Fruit fly (Drosophila melanogaster) whole organism, wandering third instar larva: ENCODE results near the gene Aladin.

Experiments used
- Abd-B ChIP-seq: fragments of >200 bp; optimal IDR thresholded peaks from 2 replicates; lab custom pipeline; 2017; ENCODE audit warnings: missing biosample characterization, missing genetic modification characterization
- Dfd ChIP-seq: fragments of >200 bp; optimal IDR thresholded peaks from 2 replicates; lab custom pipeline; 2017; ENCODE audit warnings: missing biosample characterization, missing genetic modification characterization
- Hr78 ChIP-seq: fragments of >200 bp; optimal IDR thresholded peaks from 2 replicates; lab custom pipeline; 2017; ENCODE audit warnings: missing biosample characterization, missing genetic modification characterization
- Mio ChIP-seq: sonication (Bioruptor generic); optimal IDR thresholded peaks from 2 replicates; lab custom pipeline; 2016; ENCODE audit warnings: missing biosample characterization, missing genetic modification characterization
- Myc ChIP-seq: fragments of >200 bp; optimal IDR thresholded peaks from 2 replicates; lab custom pipeline; 2017
- br ChIP-seq: fragments of 200-800 bp; sonication (Bioruptor generic); optimal IDR thresholded peaks from 2 replicates; lab custom pipeline; 2016; ENCODE audit warnings: missing biosample characterization, missing genetic modification characterization
- dmrt93B ChIP-seq: fragments of 200-800 bp; sonication (Bioruptor generic); optimal IDR thresholded peaks from 2 replicates; lab custom pipeline; 2018; ENCODE audit warnings: missing biosample characterization, mild to moderate bottlenecking, missing genetic modification characterization
- dsf ChIP-seq: sonication (Bioruptor generic); optimal IDR thresholded peaks from 2 replicates; lab custom pipeline; 2016; ENCODE audit warnings: missing biosample characterization, missing genetic modification characterization, borderline replicate concordance
- lola ChIP-seq: fragments of >200 bp; optimal IDR thresholded peaks from 2 replicates; lab custom pipeline; 2017; ENCODE audit warnings: missing biosample characterization, missing genetic modification characterization
- psq ChIP-seq: fragments of 200-800 bp; sonication (Bioruptor generic); optimal IDR thresholded peaks from 3 replicates; lab custom pipeline; 2017; ENCODE audit warnings: missing biosample characterization, mild to moderate bottlenecking, missing genetic modification characterization, moderate library complexity
- rgr ChIP-seq: fragments of 200-800 bp; sonication (Bioruptor generic); optimal IDR thresholded peaks from 3 replicates; lab custom pipeline; 2016; ENCODE audit warnings: missing biosample characterization, mild to moderate bottlenecking, missing genetic modification characterization
- sv ChIP-seq: fragments of 200-800 bp; sonication (Bioruptor generic); optimal IDR thresholded peaks from 3 replicates; lab custom pipeline; 2016; ENCODE audit warnings: missing biosample characterization, missing genetic modification characterization
- usp ChIP-seq: fragments of >200 bp; optimal IDR thresholded peaks from 2 replicates; lab custom pipeline; 2017; ENCODE audit warnings: missing biosample characterization, missing genetic modification characterization

dm6 chrX:9243417-9243884, 29.8 kb upstream of the Aladin start, which contains the start of the genes mxc and Larp7:
- TF ChIP-seq lola (GFP tag; lab: Kevin White, UChicago), result no peak
- TF ChIP-seq Myc (lab: Kevin White, UChicago), result no peak
- TF ChIP-seq Hr78 (GFP tag; lab: Kevin White, UChicago), result no peak
- no peak for TF ChIP-seq Abd-B (GFP tag; lab: Kevin White, UChicago)
- no peak for TF ChIP-seq dsf (GFP tag; lab: Kevin White, UChicago)
- TF ChIP-seq rgr (GFP tag; lab: Kevin White, UChicago), result peak; percentile 74
- peak; percentile 42 for TF ChIP-seq psq
- no peak for TF ChIP-seq br (GFP tag; lab: Kevin White, UChicago)
- no peak for TF ChIP-seq sv
- TF ChIP-seq Mio (GFP tag; lab: Kevin White, UChicago), result no peak
- no peak for TF ChIP-seq usp (GFP tag; lab: Kevin White, UChicago)
- no peak for TF ChIP-seq Dfd
- peak; percentile 58 for TF ChIP-seq dmrt93B (GFP tag; lab: Kevin White, UChicago)
